Worm (Caenorhabditis elegans) whole organism, L4 larva: ENCODE results near the gene gcy-4.

ENCODE experiments used
- F37D6.2 ChIP-seq: sonication (generic microtip); optimal IDR thresholded peaks from 2 replicates; lab custom pipeline; 2016; ENCODE audit warnings: mild to moderate bottlenecking, missing genetic modification characterization, missing compliant biosample characterization
- F44E2.7 ChIP-seq: fragments of 200-800 bp; sonication (Bioruptor generic); IDR thresholded peaks from 2 replicates; pipeline ENCODE4 v2.1.2; 2022; ENCODE audit warnings: missing genetic modification characterization, missing compliant biosample characterization
- F49E8.2 ChIP-seq: sonication (generic microtip); optimal IDR thresholded peaks from 2 replicates; lab custom pipeline; 2016; ENCODE audit warnings: missing compliant biosample characterization, mild to moderate bottlenecking, missing genetic modification characterization, borderline replicate concordance
- R02D3.7 ChIP-seq: fragments of 150-350 bp; sonication (generic microtip); optimal IDR thresholded peaks from 3 replicates; lab custom pipeline; 2014; ENCODE audit warnings: missing biosample characterization, missing genetic modification characterization
- Y5F2A.4 ChIP-seq: fragments of 200-800 bp; sonication (Bioruptor generic); optimal IDR thresholded peaks from 2 replicates; lab custom pipeline; 2018; ENCODE audit warnings: mild to moderate bottlenecking, missing genetic modification characterization, missing compliant biosample characterization
- Y75B8A.6 ChIP-seq: fragments of 200-800 bp; sonication (Bioruptor generic); IDR thresholded peaks from 2 replicates; pipeline ENCODE4 v1.3.6; 2022; ENCODE audit warnings: missing genetic modification reagents, missing genetic modification characterization, missing compliant biosample characterization
- ZK546.5 ChIP-seq, 2 experiments: sonication (generic microtip); optimal IDR thresholded peaks; 2 replicates each; lab custom pipeline; 2017; ENCODE audit warnings: missing biosample characterization in 2 of 2, missing genetic modification characterization in 2 of 2
- aha-1 ChIP-seq: fragments of 150-350 bp; peaks from one replicate; lab custom pipeline; 2014; ENCODE audit warnings: missing biosample characterization, missing genetic modification characterization
- arid-1 ChIP-seq: fragments of 200-800 bp; sonication (Bioruptor generic); conservative IDR thresholded peaks from 2 replicates; pipeline ENCODE4 v1.3.6; 2022; ENCODE audit warnings: missing genetic modification reagents, missing genetic modification characterization, missing compliant biosample characterization
- attf-4 ChIP-seq: sonication (generic microtip); optimal IDR thresholded peaks from 3 replicates; lab custom pipeline; 2017; ENCODE audit warnings: missing biosample characterization, missing genetic modification characterization
- cey-2 ChIP-seq: sonication (generic microtip); optimal IDR thresholded peaks from 3 replicates; lab custom pipeline; 2017; ENCODE audit warnings: missing genetic modification characterization, mild to moderate bottlenecking, missing compliant biosample characterization, antibody characterized with exemption, borderline replicate concordance; ENCODE audit not compliant: insufficient read depth
- daf-16 ChIP-seq, 3 experiments: sonication (generic microtip); optimal IDR thresholded peaks; 2 replicates each; lab custom pipeline; 2016 to 2017; ENCODE audit warnings: missing genetic modification characterization in 3 of 3, missing genetic modification reagents in 3 of 3, mild to moderate bottlenecking in 2 of 3, missing compliant biosample characterization in 2 of 3, missing biosample characterization in 1 of 3, moderate library complexity in 1 of 3
- dmd-8 ChIP-seq: fragments of 200-800 bp; sonication (Bioruptor generic); IDR thresholded peaks from 2 replicates; pipeline ENCODE4 v1.3.6; 2022; ENCODE audit warnings: missing genetic modification characterization, missing compliant biosample characterization
- dmd-9 ChIP-seq: fragments of 200-800 bp; sonication (Bioruptor generic); IDR thresholded peaks from 2 replicates; pipeline ENCODE4 v1.3.6; 2022; ENCODE audit warnings: missing genetic modification reagents, missing genetic modification characterization, missing compliant biosample characterization
- dve-1 ChIP-seq: sonication (generic microtip); optimal IDR thresholded peaks from 2 replicates; lab custom pipeline; 2017; ENCODE audit warnings: antibody characterized with exemption, mild to moderate bottlenecking, missing genetic modification characterization, missing compliant biosample characterization; ENCODE audit not compliant: insufficient read depth
- egl-43 ChIP-seq: fragments of 200-800 bp; sonication (Bioruptor generic); IDR thresholded peaks from 2 replicates; pipeline ENCODE4 v1.3.6; 2022; ENCODE audit warnings: missing genetic modification reagents, missing genetic modification characterization, missing compliant biosample characterization
- hlh-11 ChIP-seq: fragments of 200-800 bp; sonication (Bioruptor generic); optimal IDR thresholded peaks from 2 replicates; lab custom pipeline; 2018; ENCODE audit warnings: mild to moderate bottlenecking, missing genetic modification characterization, missing compliant biosample characterization
- hlh-30 ChIP-seq: sonication (generic microtip); optimal IDR thresholded peaks from 2 replicates; lab custom pipeline; 2017; ENCODE audit warnings: antibody characterized with exemption, mild to moderate bottlenecking, missing genetic modification characterization, missing compliant biosample characterization; ENCODE audit not compliant: insufficient read depth
- lin-39 ChIP-seq: fragments of 150-350 bp; optimal IDR thresholded peaks from 2 replicates; lab custom pipeline; 2014; ENCODE audit warnings: missing biosample characterization, missing genetic modification reagents, missing genetic modification characterization
- madf-5 ChIP-seq, 2 experiments: fragments of 200-800 bp; sonication (Bioruptor generic); IDR thresholded peaks; 2 replicates each; pipeline ENCODE4 v1.3.6; 2022; ENCODE audit warnings: missing compliant biosample characterization in 2 of 2, missing genetic modification characterization in 2 of 2
- madf-9 ChIP-seq: fragments of 200-800 bp; sonication (Bioruptor generic); conservative IDR thresholded peaks from 2 replicates; pipeline ENCODE4 v1.3.6; 2022; ENCODE audit warnings: missing genetic modification reagents, missing genetic modification characterization, missing compliant biosample characterization
- mdl-1 ChIP-seq, 2 experiments: fragments of 150-350 bp in 1 of 2; sonication (generic microtip) in 1 of 2; optimal IDR thresholded peaks; 2 replicates each; lab custom pipeline; 2014 to 2017; ENCODE audit warnings: missing biosample characterization in 2 of 2, missing genetic modification characterization in 2 of 2
- mes-2 ChIP-seq: sonication (generic microtip); optimal IDR thresholded peaks from 2 replicates; lab custom pipeline; 2016; ENCODE audit warnings: missing genotype, mild to moderate bottlenecking, missing genetic modification characterization, missing compliant biosample characterization; ENCODE audit not compliant: poor library complexity, severe bottlenecking
- mxl-3 ChIP-seq: fragments of 200-800 bp; sonication (Bioruptor generic); optimal IDR thresholded peaks from 2 replicates; lab custom pipeline; 2018; ENCODE audit warnings: mild to moderate bottlenecking, missing genetic modification characterization, missing compliant biosample characterization
- nhr-102 ChIP-seq: sonication (generic microtip); optimal IDR thresholded peaks from 2 replicates; lab custom pipeline; 2016; ENCODE audit warnings: mild to moderate bottlenecking, missing genetic modification characterization, moderate library complexity, missing compliant biosample characterization
- nhr-41 ChIP-seq: fragments of 200-800 bp; sonication (Bioruptor generic); IDR thresholded peaks from 2 replicates; pipeline ENCODE4 v1.3.6; 2022; ENCODE audit warnings: missing genetic modification reagents, missing genetic modification characterization, missing compliant biosample characterization
- nhr-42 ChIP-seq: fragments of 200-800 bp; sonication (Bioruptor generic); IDR thresholded peaks from 2 replicates; pipeline ENCODE4 v1.3.6; 2022; ENCODE audit warnings: missing genetic modification characterization, missing compliant biosample characterization
- pqm-1 ChIP-seq: sonication (generic microtip); optimal IDR thresholded peaks from 2 replicates; lab custom pipeline; 2017; ENCODE audit warnings: missing biosample characterization, missing genetic modification characterization
- rbr-2 ChIP-seq: sonication (generic microtip); optimal IDR thresholded peaks from 2 replicates; lab custom pipeline; 2016; ENCODE audit warnings: missing genotype, missing genetic modification characterization, missing compliant biosample characterization
- set-16 ChIP-seq: fragments of 200-800 bp; sonication (Bioruptor generic); IDR thresholded peaks from 2 replicates; pipeline ENCODE4 v1.3.6; 2022; ENCODE audit warnings: missing genetic modification reagents, missing genetic modification characterization, missing compliant biosample characterization
- snpc-4 ChIP-seq: fragments of 150-350 bp; optimal IDR thresholded peaks from 2 replicates; lab custom pipeline; 2014; ENCODE audit warnings: missing biosample characterization, missing genetic modification characterization
- spr-1 ChIP-seq: sonication (generic microtip); optimal IDR thresholded peaks from 2 replicates; lab custom pipeline; 2016; ENCODE audit warnings: mild to moderate bottlenecking, missing genetic modification characterization, missing compliant biosample characterization
- unc-62 ChIP-seq, 3 experiments: fragments of 150-350 bp in 1 of 3; sonication (generic microtip); optimal IDR thresholded peaks in 2 of 3; peaks in 1 of 3; 1 replicate in 1 of 3; 2 replicates in 2 of 3; lab custom pipeline; 2014 to 2017; ENCODE audit warnings: missing biosample characterization in 3 of 3, missing genetic modification characterization in 3 of 3, missing genetic modification reagents in 3 of 3, missing genotype in 1 of 3
- zip-2 ChIP-seq: fragments of 150-350 bp; optimal IDR thresholded peaks from 2 replicates; lab custom pipeline; 2014; ENCODE audit warnings: missing biosample characterization, missing genetic modification characterization

gcy-4 gene

ce11 chrII:10294262-10294661 lies 14.4 kb downstream of the gcy-4 start (continued):
- TF ChIP-seq mes-2 (no peak), zip-2 (tag; lab: Kevin White, UChicago) (no peak)

ce11 chrII:10288926-10289325 lies 19.7 kb downstream of the gcy-4 start:
- TF ChIP-seq nhr-41 (no peak), mdl-1 (tag; optimal IDR thresholded peaks at IDR 0.05; lab: Kevin White, UChicago) (peak in 1 of 2 experiments; percentile 39), hlh-11 (tag; lab: Kevin White, UChicago) (peak; percentile 48), mxl-3 (peak; percentile 78), spr-1 (no peak), hlh-30 (tag; lab: Kevin White, UChicago) (peak; percentile 70)

ce11 chrII:10284991-10285390 lies 23.6 kb downstream of the gcy-4 start:
- TF ChIP-seq cey-2 (tag; lab: Kevin White, UChicago) (no peak), unc-62 (GFP tag; optimal IDR thresholded peaks at IDR 0.05 in 1 of 2; lab: Kevin White, UChicago) (peak in 1 of 2 experiments; percentile 98), unc-62 (tag; optimal IDR thresholded peaks at IDR 0.05; lab: Kevin White, UChicago) (no peak)

ce11 chrII:10283145-10283544 lies 25.5 kb downstream of the gcy-4 start:
- peak; percentile 69 for TF ChIP-seq aha-1 (tag; lab: Kevin White, UChicago)
- TF ChIP-seq snpc-4 (tag; lab: Kevin White, UChicago) = no peak
- TF ChIP-seq, all 104 proteins: peak for 1

ce11 chrII:10281674-10282073 lies 27.0 kb downstream of the gcy-4 start:
- TF ChIP-seq madf-9 (GFP tag; lab: Robert Waterston, UW) = no peak
- no peak for TF ChIP-seq attf-4
- TF ChIP-seq unc-62 (GFP tag; optimal IDR thresholded peaks at IDR 0.05 in 1 of 2; lab: Kevin White, UChicago) = no peak
- no peak for TF ChIP-seq unc-62 (tag; optimal IDR thresholded peaks at IDR 0.05; lab: Kevin White, UChicago)
- no peak for TF ChIP-seq madf-5 (GFP tag; IDR thresholded peaks at IDR 0.05; lab: Robert Waterston, UW)
- TF ChIP-seq dve-1 (tag; lab: Kevin White, UChicago) = peak; percentile 17
- TF ChIP-seq nhr-42 (GFP tag; lab: Robert Waterston, UW) = no peak
- TF ChIP-seq F49E8.2 (tag; lab: Kevin White, UChicago) = no peak
- TF ChIP-seq ZK546.5 (tag; optimal IDR thresholded peaks at IDR 0.05; lab: Kevin White, UChicago) = no peak
- peak in 1 of 2 experiments; percentile 2 for TF ChIP-seq mdl-1 (tag; optimal IDR thresholded peaks at IDR 0.05; lab: Kevin White, UChicago)
- TF ChIP-seq dmd-9 (GFP tag; lab: Robert Waterston, UW) = no peak
- TF ChIP-seq F37D6.2 (tag; lab: Kevin White, UChicago) = no peak
- no peak for TF ChIP-seq nhr-102 (tag; lab: Kevin White, UChicago)
- TF ChIP-seq F44E2.7 = no peak
- TF ChIP-seq Y5F2A.4 (GFP tag; lab: Kevin White, UChicago) = no peak
- peak; percentile 27 for TF ChIP-seq pqm-1 (tag; lab: Kevin White, UChicago)
- TF ChIP-seq R02D3.7 (tag; lab: Kevin White, UChicago) = no peak
- no peak for TF ChIP-seq Y75B8A.6 (GFP tag; lab: Robert Waterston, UW)
- TF ChIP-seq egl-43 (GFP tag; lab: Robert Waterston, UW) = no peak
- TF ChIP-seq, all 104 proteins: peak for 3

ce11 chrII:10279561-10279960 lies 29.1 kb downstream of the gcy-4 start, which contains the start of gene ZK971.1:
ZK971.1 (minus strand) TSS chrII:10279661.
- TF ChIP-seq madf-9 (GFP tag; lab: Robert Waterston, UW) (no peak), dmd-8 (GFP tag; lab: Robert Waterston, UW) (no peak), cey-2 (tag; lab: Kevin White, UChicago) (no peak), daf-16 (GFP tag; optimal IDR thresholded peaks at IDR 0.05; lab: Kevin White, UChicago) (no peak), daf-16 (tag; optimal IDR thresholded peaks at IDR 0.05; lab: Kevin White, UChicago) (no peak), lin-39 (no peak), set-16 (GFP tag; lab: Robert Waterston, UW) (no peak), arid-1 (GFP tag; lab: Robert Waterston, UW) (no peak), R02D3.7 (tag; lab: Kevin White, UChicago) (no peak), rbr-2 (no peak)
